Fruit fly (Drosophila melanogaster) whole organism, embryonic: ENCODE measurements around the gene Elp4.

Experiments
- Atf3 ChIP-seq: fragments of 200-800 bp; sonication (Bioruptor generic); optimal IDR thresholded peaks from 3 replicates; lab custom pipeline; 2016; ENCODE audit warnings: missing biosample characterization, missing genetic modification characterization
- Bdp1 ChIP-seq: fragments of 200-800 bp; sonication (Bioruptor generic); optimal IDR thresholded peaks from 3 replicates; lab custom pipeline; 2016; ENCODE audit warnings: missing biosample characterization, missing genetic modification characterization
- Bteb2 ChIP-seq: fragments of 200-800 bp; sonication (Bioruptor generic); optimal IDR thresholded peaks from 2 replicates; lab custom pipeline; 2016; ENCODE audit warnings: missing biosample characterization, missing genetic modification characterization
- CG10462 ChIP-seq: fragments of 200-800 bp; sonication (Bioruptor generic); optimal IDR thresholded peaks from 2 replicates; lab custom pipeline; 2016; ENCODE audit warnings: missing biosample characterization, missing genetic modification characterization
- CG10979 ChIP-seq: fragments of 200-800 bp; sonication (Bioruptor generic); optimal IDR thresholded peaks from 2 replicates; lab custom pipeline; 2018; ENCODE audit warnings: missing biosample characterization, mild to moderate bottlenecking, missing genetic modification characterization, moderate library complexity
- CG12219 ChIP-seq: fragments of 200-800 bp; sonication (Bioruptor generic); optimal IDR thresholded peaks from 3 replicates; lab custom pipeline; 2018; ENCODE audit warnings: missing biosample characterization, mild to moderate bottlenecking, missing genetic modification characterization
- CG13296 ChIP-seq: fragments of 200-800 bp; sonication (Bioruptor generic); optimal IDR thresholded peaks from 3 replicates; lab custom pipeline; 2018; ENCODE audit warnings: missing biosample characterization, mild to moderate bottlenecking, missing genetic modification characterization
- CG13624 ChIP-seq: fragments of 200-800 bp; sonication (Bioruptor generic); optimal IDR thresholded peaks from 2 replicates; lab custom pipeline; 2016; ENCODE audit warnings: missing biosample characterization, missing genetic modification characterization
- CG14014 ChIP-seq: fragments of 200-800 bp; sonication (Bioruptor generic); IDR thresholded peaks from 2 replicates; pipeline ENCODE4 v1.3.6; 2022; ENCODE audit warnings: missing biosample characterization, missing genetic modification characterization
- CG1647 ChIP-seq: fragments of 200-800 bp; sonication (Bioruptor generic); optimal IDR thresholded peaks from 3 replicates; lab custom pipeline; 2016; ENCODE audit warnings: missing biosample characterization, missing genetic modification characterization
- CG17829 ChIP-seq: fragments of 200-800 bp; optimal IDR thresholded peaks from 2 replicates; lab custom pipeline; 2019; ENCODE audit warnings: missing biosample characterization, mild to moderate bottlenecking, missing genetic modification characterization, moderate library complexity
- CG17912 ChIP-seq: fragments of 200-800 bp; sonication (Bioruptor generic); optimal IDR thresholded peaks from 2 replicates; lab custom pipeline; 2018; ENCODE audit warnings: missing biosample characterization, mild to moderate bottlenecking, missing genetic modification characterization
- CG18476 ChIP-seq: fragments of 200-800 bp; sonication (Bioruptor generic); optimal IDR thresholded peaks from 2 replicates; lab custom pipeline; 2016; ENCODE audit warnings: missing biosample characterization, mild to moderate bottlenecking, missing genetic modification characterization
- CG2116 ChIP-seq: fragments of 200-800 bp; sonication (Bioruptor generic); optimal IDR thresholded peaks from 3 replicates; lab custom pipeline; 2018; ENCODE audit warnings: missing biosample characterization, mild to moderate bottlenecking, missing genetic modification characterization
- CG2875 ChIP-seq: fragments of 200-800 bp; sonication (Bioruptor generic); optimal IDR thresholded peaks from 2 replicates; lab custom pipeline; 2017; ENCODE audit warnings: missing biosample characterization, mild to moderate bottlenecking, missing genetic modification characterization, missing genetic modification reagents
- CG4424 ChIP-seq: fragments of 200-800 bp; sonication (Bioruptor generic); optimal IDR thresholded peaks from 3 replicates; lab custom pipeline; 2016; ENCODE audit warnings: missing biosample characterization, missing genetic modification characterization
- CG4707 ChIP-seq: fragments of 200-800 bp; sonication (Bioruptor generic); optimal IDR thresholded peaks from 2 replicates; lab custom pipeline; 2018; ENCODE audit warnings: missing biosample characterization, mild to moderate bottlenecking, missing genetic modification characterization, moderate library complexity
- CG6175 ChIP-seq: fragments of 200-800 bp; sonication (Bioruptor generic); IDR thresholded peaks from 3 replicates; pipeline ENCODE4 v1.3.6; 2022; ENCODE audit warnings: missing biosample characterization, missing genetic modification characterization
- CG6791 ChIP-seq: fragments of 200-800 bp; sonication (Bioruptor generic); IDR thresholded peaks from 3 replicates; pipeline ENCODE4 v1.3.6; 2022; ENCODE audit warnings: missing biosample characterization, missing genetic modification characterization; ENCODE audit not compliant: partially characterized antibody
- CG7357 ChIP-seq: fragments of 200-800 bp; sonication (Bioruptor generic); IDR thresholded peaks from 3 replicates; pipeline ENCODE4 v1.3.6; 2022; ENCODE audit warnings: missing biosample characterization, missing genetic modification characterization
- CG7963 ChIP-seq: fragments of 200-800 bp; sonication (Bioruptor generic); IDR thresholded peaks from 3 replicates; pipeline ENCODE4 v1.3.6; 2022; ENCODE audit warnings: missing biosample characterization, missing genetic modification characterization; ENCODE audit not compliant: partially characterized antibody
- CG8281 ChIP-seq: fragments of 200-800 bp; sonication (Bioruptor generic); optimal IDR thresholded peaks from 2 replicates; lab custom pipeline; 2018; ENCODE audit warnings: missing biosample characterization, mild to moderate bottlenecking, missing genetic modification characterization, moderate library complexity
- CG8388 ChIP-seq: fragments of 200-800 bp; sonication (Bioruptor generic); optimal IDR thresholded peaks from 2 replicates; lab custom pipeline; 2019; ENCODE audit warnings: missing biosample characterization, mild to moderate bottlenecking, missing genetic modification characterization, moderate library complexity
- Camta ChIP-seq: fragments of 200-800 bp; sonication (Bioruptor generic); optimal IDR thresholded peaks from 2 replicates; lab custom pipeline; 2016; ENCODE audit warnings: missing biosample characterization, missing genetic modification characterization
- E2f2 ChIP-seq: fragments of 200-800 bp; sonication (Bioruptor generic); IDR thresholded peaks from 2 replicates; pipeline ENCODE4 v1.3.6; 2022; ENCODE audit warnings: missing biosample characterization, missing genetic modification characterization
- ERR ChIP-seq: fragments of 200-800 bp; sonication (Bioruptor generic); optimal IDR thresholded peaks from 2 replicates; lab custom pipeline; 2016; ENCODE audit warnings: missing biosample characterization, missing genetic modification characterization
- HLH3B ChIP-seq: fragments of 200-800 bp; sonication (Bioruptor generic); IDR thresholded peaks from 2 replicates; pipeline ENCODE4 v1.3.6; 2022; ENCODE audit warnings: missing biosample characterization, missing genetic modification characterization
- Hmr ChIP-seq: fragments of 200-800 bp; sonication (Bioruptor generic); optimal IDR thresholded peaks from 3 replicates; lab custom pipeline; 2017; ENCODE audit warnings: mild to moderate bottlenecking, missing biosample characterization, missing genetic modification reagents, missing genetic modification characterization
- MBD-R2 ChIP-seq: fragments of 200-800 bp; sonication (Bioruptor generic); IDR thresholded peaks from 2 replicates; pipeline ENCODE4 v1.3.6; 2022; ENCODE audit warnings: missing biosample characterization, missing genetic modification characterization
- Meics ChIP-seq: fragments of 200-800 bp; sonication (Bioruptor generic); optimal IDR thresholded peaks from 2 replicates; lab custom pipeline; 2017; ENCODE audit warnings: missing biosample characterization, mild to moderate bottlenecking, missing genetic modification characterization
- Scr ChIP-seq: fragments of 200-800 bp; sonication (Bioruptor generic); IDR thresholded peaks from 2 replicates; pipeline ENCODE4 v1.3.6; 2022; ENCODE audit warnings: missing biosample characterization, missing genetic modification characterization; ENCODE audit not compliant: partially characterized antibody
- ap ChIP-seq: fragments of 200-800 bp; sonication (Bioruptor generic); IDR thresholded peaks from 2 replicates; pipeline ENCODE4 v1.3.6; 2022; ENCODE audit warnings: missing biosample characterization, missing genetic modification characterization
- ara ChIP-seq: fragments of 200-800 bp; sonication (Bioruptor generic); IDR thresholded peaks from 2 replicates; pipeline ENCODE4 v1.3.6; 2022; ENCODE audit warnings: missing biosample characterization, missing genetic modification characterization
- ase ChIP-seq: fragments of 200-800 bp; sonication (Bioruptor generic); IDR thresholded peaks from 3 replicates; pipeline ENCODE4 v1.3.6; 2022; ENCODE audit warnings: missing biosample characterization, missing genetic modification characterization
- btn ChIP-seq: fragments of 200-800 bp; sonication (Bioruptor generic); optimal IDR thresholded peaks from 2 replicates; lab custom pipeline; 2016; ENCODE audit warnings: missing biosample characterization, missing genetic modification characterization
- ci ChIP-seq: fragments of 200-800 bp; sonication (Bioruptor generic); IDR thresholded peaks from 3 replicates; pipeline ENCODE4 v1.3.6; 2022; ENCODE audit warnings: missing biosample characterization, missing genetic modification characterization
- crp ChIP-seq, 2 experiments: fragments of 200-800 bp; sonication (Bioruptor generic); optimal IDR thresholded peaks; 2 replicates in 1 of 2; 3 replicates in 1 of 2; lab custom pipeline; 2017; ENCODE audit warnings: missing biosample characterization in 2 of 2, missing genetic modification characterization in 2 of 2, mild to moderate bottlenecking in 1 of 2, moderate library complexity in 1 of 2
- da ChIP-seq: fragments of 200-800 bp; sonication (Bioruptor generic); optimal IDR thresholded peaks from 2 replicates; lab custom pipeline; 2016; ENCODE audit warnings: missing biosample characterization, missing genetic modification characterization
- esg ChIP-seq: fragments of 200-800 bp; sonication (Bioruptor generic); conservative IDR thresholded peaks from 2 replicates; pipeline ENCODE4 v1.3.6; 2022; ENCODE audit warnings: missing biosample characterization, missing genetic modification characterization
- ftz-f1 ChIP-seq: fragments of 200-800 bp; sonication (Bioruptor generic); optimal IDR thresholded peaks from 2 replicates; lab custom pipeline; 2016; ENCODE audit warnings: missing biosample characterization, missing genetic modification characterization
- gce ChIP-seq: fragments of 200-800 bp; sonication (Bioruptor generic); IDR thresholded peaks from 3 replicates; pipeline ENCODE4 v1.3.6; 2022; ENCODE audit warnings: missing biosample characterization, missing genetic modification characterization
- grau ChIP-seq: fragments of 200-800 bp; optimal IDR thresholded peaks from 3 replicates; lab custom pipeline; 2019; ENCODE audit warnings: missing biosample characterization, mild to moderate bottlenecking, missing genetic modification characterization, moderate library complexity
- her ChIP-seq: fragments of 200-800 bp; sonication (Bioruptor generic); optimal IDR thresholded peaks from 2 replicates; lab custom pipeline; 2016; ENCODE audit warnings: missing biosample characterization, missing genetic modification characterization
- jumu ChIP-seq: fragments of 200-800 bp; sonication (Bioruptor generic); optimal IDR thresholded peaks from 3 replicates; lab custom pipeline; 2016; ENCODE audit warnings: missing biosample characterization, missing genetic modification characterization
- nerfin-2 ChIP-seq: fragments of 200-800 bp; sonication (Bioruptor generic); IDR thresholded peaks from 2 replicates; pipeline ENCODE4 v1.3.6; 2022; ENCODE audit warnings: missing biosample characterization, missing genetic modification characterization; ENCODE audit not compliant: partially characterized antibody
- pfk ChIP-seq: fragments of 200-800 bp; sonication (Bioruptor generic); optimal IDR thresholded peaks from 2 replicates; lab custom pipeline; 2018; ENCODE audit warnings: missing biosample characterization, mild to moderate bottlenecking, missing genetic modification characterization, moderate library complexity
- sens ChIP-seq: fragments of 200-800 bp; sonication (Bioruptor generic); peaks from one replicate; lab custom pipeline; 2016; ENCODE audit warnings: missing biosample characterization, missing genetic modification characterization
- sqz ChIP-seq: fragments of 200-800 bp; sonication (Bioruptor generic); optimal IDR thresholded peaks from 3 replicates; lab custom pipeline; 2018; ENCODE audit warnings: missing biosample characterization, mild to moderate bottlenecking, missing genetic modification characterization
- twi ChIP-seq: fragments of 200-800 bp; optimal IDR thresholded peaks from 2 replicates; lab custom pipeline; 2019; ENCODE audit warnings: missing biosample characterization, mild to moderate bottlenecking, missing genetic modification characterization, moderate library complexity
- unpg ChIP-seq: fragments of 200-800 bp; sonication (Bioruptor generic); optimal IDR thresholded peaks from 3 replicates; lab custom pipeline; 2018; ENCODE audit warnings: missing biosample characterization, mild to moderate bottlenecking, missing genetic modification characterization, moderate library complexity
- usp ChIP-seq: fragments of >200 bp; optimal IDR thresholded peaks from 2 replicates; lab custom pipeline; 2017; ENCODE audit warnings: missing biosample characterization, missing genetic modification characterization
- vnd ChIP-seq: fragments of 200-800 bp; sonication (Bioruptor generic); IDR thresholded peaks from 3 replicates; pipeline ENCODE4 v1.3.6; 2022; ENCODE audit warnings: missing biosample characterization, missing genetic modification characterization; ENCODE audit not compliant: partially characterized antibody

The Elp4 gene

dm6 chr2L:5525723-5526122 is 1.8 kb downstream of the Elp4 start, which contains the start of gene Cap-D3 (continued):
- no peak for TF ChIP-seq ase (GFP tag; lab: Robert Waterston, UW)
- peak; percentile 45 for TF ChIP-seq CG2116 (GFP tag; lab: Kevin White, UChicago)
- no peak for TF ChIP-seq gce (GFP tag; lab: Robert Waterston, UW)
- no peak for TF ChIP-seq Atf3 (GFP tag; lab: Kevin White, UChicago)
- no peak for TF ChIP-seq CG17829 (tag; lab: Kevin White, UChicago)
- TF ChIP-seq CG2875 (GFP tag; lab: Kevin White, UChicago), result no peak
- no peak for TF ChIP-seq Hmr (GFP tag; lab: Kevin White, UChicago)
- no peak for TF ChIP-seq CG17912
- TF ChIP-seq Camta (GFP tag; lab: Kevin White, UChicago), result no peak
- TF ChIP-seq CG7357 (GFP tag; lab: Robert Waterston, UW), result no peak
- TF ChIP-seq ERR (GFP tag; lab: Kevin White, UChicago), result no peak
- TF ChIP-seq nerfin-2 (GFP tag; lab: Robert Waterston, UW), result peak; percentile 72
- no peak for TF ChIP-seq Bteb2
- TF ChIP-seq sens (GFP tag; lab: Kevin White, UChicago), result no peak
- no peak for TF ChIP-seq CG12219 (GFP tag; lab: Kevin White, UChicago)
- no peak for TF ChIP-seq sqz (GFP tag; lab: Kevin White, UChicago)
- no peak for TF ChIP-seq CG10462 (GFP tag; lab: Kevin White, UChicago)
- no peak for TF ChIP-seq unpg (GFP tag; lab: Kevin White, UChicago)
- TF ChIP-seq Bdp1 (GFP tag; lab: Kevin White, UChicago), result no peak
- no peak for TF ChIP-seq ap (GFP tag; lab: Robert Waterston, UW)
- TF ChIP-seq CG1647 (GFP tag; lab: Kevin White, UChicago), result no peak
- TF ChIP-seq Meics (GFP tag; lab: Kevin White, UChicago), result no peak
- TF ChIP-seq usp, result no peak
- no peak for TF ChIP-seq ftz-f1 (GFP tag; lab: Kevin White, UChicago)
- TF ChIP-seq ara (GFP tag; lab: Robert Waterston, UW), result no peak
- TF ChIP-seq CG8281, result no peak
- TF ChIP-seq ci (GFP tag; lab: Robert Waterston, UW), result peak; percentile 28; the same call in 1 of the 3 replicates
- peak; percentile 61; the same call in 2 of the 3 replicates for TF ChIP-seq vnd
- peak; percentile 62; the same call in 1 of the 3 replicates for TF ChIP-seq CG7963
- TF ChIP-seq MBD-R2 (GFP tag; lab: Robert Waterston, UW), result peak; percentile 76
- no peak for TF ChIP-seq CG8388 (GFP tag; lab: Kevin White, UChicago)
- TF ChIP-seq CG4424 (GFP tag; lab: Kevin White, UChicago), result no peak
- no peak for TF ChIP-seq CG10979 (tag; lab: Kevin White, UChicago)
- peak in 1 of 2 experiments; percentile 88 for TF ChIP-seq crp (GFP tag; optimal IDR thresholded peaks at IDR 0.05; lab: Kevin White, UChicago)
- TF ChIP-seq CG13296 (GFP tag; lab: Kevin White, UChicago), result no peak
- no peak for TF ChIP-seq btn (GFP tag; lab: Kevin White, UChicago)
- TF ChIP-seq da (GFP tag; lab: Kevin White, UChicago), result no peak
- TF ChIP-seq CG18476 (GFP tag; lab: Kevin White, UChicago), result no peak
- no peak for TF ChIP-seq CG13624 (GFP tag; lab: Kevin White, UChicago)
- TF ChIP-seq CG6175, result no peak
- TF ChIP-seq jumu (GFP tag; lab: Kevin White, UChicago), result no peak
- no peak for TF ChIP-seq HLH3B (GFP tag; lab: Robert Waterston, UW)
- TF ChIP-seq CG14014 (GFP tag; lab: Robert Waterston, UW), result no peak
- peak; percentile 84 for TF ChIP-seq E2f2 (GFP tag; lab: Robert Waterston, UW)
- TF ChIP-seq grau (tag; lab: Kevin White, UChicago), result no peak
- peak; percentile 78 for TF ChIP-seq CG6791 (GFP tag; lab: Robert Waterston, UW)
- no peak for TF ChIP-seq CG4707 (GFP tag; lab: Kevin White, UChicago)
- no peak for TF ChIP-seq her
- TF ChIP-seq Scr (GFP tag; lab: Robert Waterston, UW), result peak; percentile 49
- TF ChIP-seq twi (tag; lab: Kevin White, UChicago), result no peak
- TF ChIP-seq pfk (GFP tag; lab: Kevin White, UChicago), result no peak
- no peak for TF ChIP-seq esg (GFP tag; lab: Robert Waterston, UW)
